Worm (Caenorhabditis elegans) whole organism, early embryonic: ENCODE results near the gene K07C11.7.
A peak's percentile ranks its signal among the peaks of the same experiment; 100 is the strongest.

Experiments
- B0310.2 ChIP-seq: sonication (generic microtip); optimal IDR thresholded peaks from 2 replicates; lab custom pipeline; 2016; ENCODE audit warnings: mild to moderate bottlenecking, missing genetic modification characterization, missing compliant biosample characterization
- F13C5.2 ChIP-seq: sonication (generic microtip); optimal IDR thresholded peaks from 2 replicates; lab custom pipeline; 2017; ENCODE audit warnings: mild to moderate bottlenecking, missing genetic modification characterization, inconsistent platforms, missing compliant biosample characterization
- aly-1 ChIP-seq: sonication (generic microtip); optimal IDR thresholded peaks from 2 replicates; lab custom pipeline; 2016; ENCODE audit warnings: missing genetic modification characterization, missing compliant biosample characterization
- ama-1 ChIP-seq: fragments of 150-350 bp; optimal IDR thresholded peaks from 2 replicates; lab custom pipeline; 2014
- ceh-13 ChIP-seq: fragments of 200-800 bp; sonication (Bioruptor generic); optimal IDR thresholded peaks from 2 replicates; lab custom pipeline; 2018; ENCODE audit warnings: mild to moderate bottlenecking, missing genetic modification characterization, missing compliant biosample characterization
- ceh-36 ChIP-seq: sonication (generic microtip); optimal IDR thresholded peaks from 2 replicates; lab custom pipeline; 2016; ENCODE audit warnings: missing genetic modification characterization, inconsistent platforms, missing compliant biosample characterization
- ets-7 ChIP-seq: sonication (generic microtip); optimal IDR thresholded peaks from 2 replicates; lab custom pipeline; 2016; ENCODE audit warnings: missing genotype, missing genetic modification characterization, missing compliant biosample characterization
- flt-1 ChIP-seq: fragments of 200-800 bp; sonication (Bioruptor generic); IDR thresholded peaks from 2 replicates; pipeline ENCODE4 v1.3.6; 2022; ENCODE audit warnings: missing genetic modification characterization, missing compliant biosample characterization
- hmbx-1 ChIP-seq: sonication (generic microtip); optimal IDR thresholded peaks from 2 replicates; lab custom pipeline; 2016; ENCODE audit warnings: mild to moderate bottlenecking, missing genetic modification characterization, missing compliant biosample characterization
- hmg-4 ChIP-seq: fragments of 200-800 bp; sonication (Bioruptor generic); optimal IDR thresholded peaks from 2 replicates; lab custom pipeline; 2018; ENCODE audit warnings: mild to moderate bottlenecking, missing genetic modification characterization, missing compliant biosample characterization
- hnd-1 ChIP-seq: sonication (generic microtip); optimal IDR thresholded peaks from 2 replicates; lab custom pipeline; 2016; ENCODE audit warnings: missing genetic modification characterization, missing compliant biosample characterization
- pes-1 ChIP-seq: fragments of 200-800 bp; sonication (Bioruptor generic); IDR thresholded peaks from 2 replicates; pipeline ENCODE4 v1.3.6; 2022; ENCODE audit warnings: missing genetic modification reagents, missing genetic modification characterization, missing compliant biosample characterization
- scrt-1 ChIP-seq: fragments of 200-800 bp; sonication (Bioruptor generic); IDR thresholded peaks from 2 replicates; pipeline ENCODE4 v1.3.6; 2022; ENCODE audit warnings: missing genetic modification characterization, missing compliant biosample characterization
- sea-1 ChIP-seq: fragments of 200-800 bp; sonication (Bioruptor generic); conservative IDR thresholded peaks from 2 replicates; pipeline ENCODE4 v1.3.6; 2022; ENCODE audit warnings: missing genetic modification characterization, missing compliant biosample characterization
- tbx-11 ChIP-seq: fragments of 200-800 bp; sonication (Bioruptor generic); IDR thresholded peaks from 2 replicates; pipeline ENCODE4 v1.3.6; 2022; ENCODE audit warnings: missing genetic modification characterization, missing compliant biosample characterization
- tbx-37 ChIP-seq: fragments of 200-800 bp; sonication (Bioruptor generic); conservative IDR thresholded peaks from 2 replicates; pipeline ENCODE4 v1.3.6; 2022; ENCODE audit warnings: missing genetic modification reagents, missing genetic modification characterization, missing compliant biosample characterization
- tra-4 ChIP-seq: sonication (generic microtip); optimal IDR thresholded peaks from 2 replicates; lab custom pipeline; 2017; ENCODE audit warnings: missing genetic modification characterization, missing compliant biosample characterization

K07C11.7 gene

ce11 chrV:8190430-8190829 is 23.3 kb downstream of the K07C11.7 start, which contains the start of gene F20D6.1:
Gene F20D6.1 (plus strand): TSS chrV:8190730.
- TF ChIP-seq ama-1 (lab: Kevin White, UChicago) (no peak), scrt-1 (GFP tag; lab: Robert Waterston, UW) (no peak), hmbx-1 (no peak), tra-4 (tag; lab: Kevin White, UChicago) (no peak), flt-1 (no peak), tbx-11 (GFP tag; lab: Robert Waterston, UW) (no peak), pes-1 (GFP tag; lab: Robert Waterston, UW) (no peak), tbx-37 (no peak), hnd-1 (tag; lab: Kevin White, UChicago) (no peak), ceh-36 (tag; lab: Kevin White, UChicago) (no peak), hmg-4 (GFP tag; lab: Kevin White, UChicago) (no peak), B0310.2 (tag; lab: Kevin White, UChicago) (no peak), aly-1 (tag; lab: Kevin White, UChicago) (no peak), F13C5.2 (no peak), ets-7 (no peak), ceh-13 (GFP tag; lab: Kevin White, UChicago) (no peak), sea-1 (GFP tag; lab: Robert Waterston, UW) (no peak)

ce11 chrV:8190016-8190415 is 23.8 kb downstream of the K07C11.7 start, which contains the start of gene F20D6.12:
Gene F20D6.12 (minus strand): TSS chrV:8190116.
- TF ChIP-seq tra-4 (tag; lab: Kevin White, UChicago): no peak
- no peak for TF ChIP-seq flt-1
- no peak for TF ChIP-seq ceh-13 (GFP tag; lab: Kevin White, UChicago)
- TF ChIP-seq B0310.2 (tag; lab: Kevin White, UChicago): no peak
- no peak for TF ChIP-seq ets-7
- TF ChIP-seq pes-1 (GFP tag; lab: Robert Waterston, UW): no peak
- TF ChIP-seq ama-1 (lab: Kevin White, UChicago): no peak
- TF ChIP-seq ceh-36 (tag; lab: Kevin White, UChicago): no peak
- TF ChIP-seq hmg-4 (GFP tag; lab: Kevin White, UChicago): no peak
- no peak for TF ChIP-seq hnd-1 (tag; lab: Kevin White, UChicago)
- no peak for TF ChIP-seq aly-1 (tag; lab: Kevin White, UChicago)
- TF ChIP-seq sea-1 (GFP tag; lab: Robert Waterston, UW): no peak
- TF ChIP-seq scrt-1 (GFP tag; lab: Robert Waterston, UW): no peak
- no peak for TF ChIP-seq tbx-11 (GFP tag; lab: Robert Waterston, UW)
- no peak for TF ChIP-seq hmbx-1
- no peak for TF ChIP-seq F13C5.2

ce11 chrV:8188421-8188820 is 25.3 kb downstream of the K07C11.7 start, which contains the start of gene F20D6.15:
Gene F20D6.15 (minus strand): TSS chrV:8188467.
- TF ChIP-seq hmbx-1 (no peak), pes-1 (GFP tag; lab: Robert Waterston, UW) (no peak), hnd-1 (tag; lab: Kevin White, UChicago) (no peak), ama-1 (lab: Kevin White, UChicago) (no peak), flt-1 (no peak), hmg-4 (GFP tag; lab: Kevin White, UChicago) (no peak), ceh-36 (tag; lab: Kevin White, UChicago) (no peak), B0310.2 (tag; lab: Kevin White, UChicago) (no peak), tra-4 (tag; lab: Kevin White, UChicago) (no peak), sea-1 (GFP tag; lab: Robert Waterston, UW) (no peak), scrt-1 (GFP tag; lab: Robert Waterston, UW) (no peak), F13C5.2 (no peak), tbx-37 (no peak), ceh-13 (GFP tag; lab: Kevin White, UChicago) (no peak), tbx-11 (GFP tag; lab: Robert Waterston, UW) (no peak), aly-1 (tag; lab: Kevin White, UChicago) (no peak), ets-7 (no peak)

ce11 chrV:8185737-8186136 is 28.0 kb downstream of the K07C11.7 start, which contains the start of gene F20D6.2:
Gene F20D6.2 (plus strand): TSS chrV:8186037.
- TF ChIP-seq hmbx-1 (no peak), sea-1 (GFP tag; lab: Robert Waterston, UW) (no peak)

- TF ChIP-seq F13C5.2: no peak
Observed at ce11 chrV:8183384-8183783, 30.4 kb downstream of the K07C11.7 start, which contains the start of gene srp-8. Gene srp-8 (plus strand): TSS chrV:8183684.

ce11 chrV:8178914-8179542 is 34.7 kb downstream of the K07C11.7 start, which contains the start of gene srp-7:
Gene srp-7 (plus strand): TSS chrV:8179126.
- TF ChIP-seq tbx-37: no peak
- TF ChIP-seq flt-1: no peak
- no peak for TF ChIP-seq ets-7
- peak; percentile 36; the same call in 1 of the 2 replicates for TF ChIP-seq scrt-1 (GFP tag; lab: Robert Waterston, UW)
- no peak for TF ChIP-seq hmg-4 (GFP tag; lab: Kevin White, UChicago)
- TF ChIP-seq aly-1 (tag; lab: Kevin White, UChicago): no peak
- TF ChIP-seq hnd-1 (tag; lab: Kevin White, UChicago): no peak
- TF ChIP-seq tbx-11 (GFP tag; lab: Robert Waterston, UW): no peak

- TF ChIP-seq ceh-36 (tag; lab: Kevin White, UChicago) (no peak), hmbx-1 (no peak), hnd-1 (tag; lab: Kevin White, UChicago) (no peak), scrt-1 (GFP tag; lab: Robert Waterston, UW) (no peak), pes-1 (GFP tag; lab: Robert Waterston, UW) (no peak), tbx-37 (no peak), ama-1 (lab: Kevin White, UChicago) (no peak), aly-1 (tag; lab: Kevin White, UChicago) (no peak), tbx-11 (GFP tag; lab: Robert Waterston, UW) (no peak), ceh-13 (GFP tag; lab: Kevin White, UChicago) (no peak), sea-1 (GFP tag; lab: Robert Waterston, UW) (no peak), tra-4 (tag; lab: Kevin White, UChicago) (no peak), hmg-4 (GFP tag; lab: Kevin White, UChicago) (no peak), B0310.2 (tag; lab: Kevin White, UChicago) (no peak), F13C5.2 (no peak), ets-7 (no peak), flt-1 (no peak)
Observed at ce11 chrV:8178279-8178678, 35.5 kb downstream of the K07C11.7 start.
